Worm (Caenorhabditis elegans) whole organism, mixed stage, embryonic: ENCODE data around the gene taap-1.
A peak's percentile ranks its signal among the peaks of the same experiment; 100 is the strongest.

Experiments
- M03D4.4 ChIP-seq: sonication (generic microtip); optimal IDR thresholded peaks from 2 replicates; lab custom pipeline; 2017; ENCODE audit warnings: mild to moderate bottlenecking, missing genetic modification characterization, missing compliant biosample characterization
- blmp-1 ChIP-seq: fragments of 150-350 bp; optimal IDR thresholded peaks from 2 replicates; lab custom pipeline; 2014; ENCODE audit warnings: missing biosample characterization, missing genetic modification characterization
- ceh-39 ChIP-seq: fragments of 150-350 bp; optimal IDR thresholded peaks from 2 replicates; lab custom pipeline; 2014; ENCODE audit warnings: missing biosample characterization, missing genetic modification characterization
- ceh-43 ChIP-seq: fragments of 200-800 bp; sonication (Bioruptor generic); optimal IDR thresholded peaks from 2 replicates; lab custom pipeline; 2018; ENCODE audit warnings: mild to moderate bottlenecking, missing genetic modification characterization, moderate library complexity, missing compliant biosample characterization
- ceh-83 ChIP-seq: fragments of 200-800 bp; sonication (Bioruptor generic); optimal IDR thresholded peaks from 2 replicates; lab custom pipeline; 2018; ENCODE audit warnings: mild to moderate bottlenecking, missing genetic modification characterization, missing compliant biosample characterization
- ces-1 ChIP-seq: fragments of 150-350 bp; optimal IDR thresholded peaks from 2 replicates; lab custom pipeline; 2014; ENCODE audit warnings: missing biosample characterization, missing genetic modification reagents, missing genetic modification characterization
- cnd-1 ChIP-seq: fragments of 200-800 bp; sonication (Bioruptor generic); optimal IDR thresholded peaks from 2 replicates; lab custom pipeline; 2018; ENCODE audit warnings: mild to moderate bottlenecking, missing genetic modification characterization, missing compliant biosample characterization
- drap-1 ChIP-seq: fragments of 200-800 bp; sonication (Bioruptor generic); optimal IDR thresholded peaks from 3 replicates; lab custom pipeline; 2018; ENCODE audit warnings: mild to moderate bottlenecking, missing genetic modification characterization, missing compliant biosample characterization
- elt-1 ChIP-seq: sonication (generic microtip); optimal IDR thresholded peaks from 2 replicates; lab custom pipeline; 2017; ENCODE audit warnings: missing genetic modification characterization, mild to moderate bottlenecking, missing compliant biosample characterization, antibody characterized with exemption, moderate library complexity, borderline replicate concordance; ENCODE audit not compliant: insufficient read depth
- elt-3 ChIP-seq: fragments of 150-350 bp; optimal IDR thresholded peaks from 2 replicates; lab custom pipeline; 2014; ENCODE audit warnings: missing biosample characterization, missing genetic modification characterization
- flh-1 ChIP-seq: fragments of 200-800 bp; sonication (Bioruptor generic); optimal IDR thresholded peaks from 2 replicates; lab custom pipeline; 2018; ENCODE audit warnings: mild to moderate bottlenecking, missing genetic modification characterization, moderate library complexity, missing compliant biosample characterization
- ham-2 ChIP-seq: fragments of 200-800 bp; sonication (Bioruptor generic); optimal IDR thresholded peaks from 2 replicates; lab custom pipeline; 2018; ENCODE audit warnings: mild to moderate bottlenecking, missing genetic modification characterization, missing compliant biosample characterization
- hlh-1 ChIP-seq: fragments of 150-350 bp; optimal IDR thresholded peaks from 2 replicates; lab custom pipeline; 2014; ENCODE audit warnings: missing biosample characterization, missing genetic modification reagents, missing genetic modification characterization
- lin-32 ChIP-seq: fragments of 200-800 bp; sonication (Bioruptor generic); optimal IDR thresholded peaks from 2 replicates; lab custom pipeline; 2018; ENCODE audit warnings: mild to moderate bottlenecking, missing genetic modification characterization, missing compliant biosample characterization
- lsy-2 ChIP-seq: fragments of 150-350 bp; optimal IDR thresholded peaks from 2 replicates; lab custom pipeline; 2014; ENCODE audit warnings: missing biosample characterization, missing genetic modification characterization
- mab-5 ChIP-seq: fragments of 150-350 bp; optimal IDR thresholded peaks from 2 replicates; lab custom pipeline; 2014; ENCODE audit warnings: missing biosample characterization, missing genetic modification characterization
- mep-1 ChIP-seq: fragments of 150-350 bp; optimal IDR thresholded peaks from 2 replicates; lab custom pipeline; 2017; ENCODE audit warnings: missing biosample characterization, missing genetic modification reagents, missing genetic modification characterization, inconsistent platforms
- mls-2 ChIP-seq: sonication (generic microtip); optimal IDR thresholded peaks from 2 replicates; lab custom pipeline; 2016; ENCODE audit warnings: mild to moderate bottlenecking, missing genetic modification characterization, moderate library complexity, missing compliant biosample characterization
- nhr-12 ChIP-seq: fragments of 150-350 bp; optimal IDR thresholded peaks from 2 replicates; lab custom pipeline; 2014; ENCODE audit warnings: missing biosample characterization, missing genetic modification characterization
- nhr-237 ChIP-seq: fragments of 150-350 bp; optimal IDR thresholded peaks from 2 replicates; lab custom pipeline; 2014; ENCODE audit warnings: missing biosample characterization, missing genetic modification characterization
- nhr-28 ChIP-seq: fragments of 150-350 bp; optimal IDR thresholded peaks from 2 replicates; lab custom pipeline; 2014; ENCODE audit warnings: missing biosample characterization, missing genetic modification characterization
- nhr-76 ChIP-seq: sonication (generic microtip); optimal IDR thresholded peaks from 2 replicates; lab custom pipeline; 2017; ENCODE audit warnings: missing biosample characterization, missing genetic modification characterization
- sem-2 ChIP-seq: fragments of 200-800 bp; sonication (Bioruptor generic); optimal IDR thresholded peaks from 2 replicates; lab custom pipeline; 2018; ENCODE audit warnings: mild to moderate bottlenecking, missing genetic modification characterization, missing compliant biosample characterization
- snpc-4 ChIP-seq: fragments of 150-350 bp; optimal IDR thresholded peaks from 2 replicates; lab custom pipeline; 2014; ENCODE audit warnings: missing biosample characterization, missing genetic modification characterization
- sptf-1 ChIP-seq: sonication (generic microtip); optimal IDR thresholded peaks from 2 replicates; lab custom pipeline; 2017; ENCODE audit warnings: mild to moderate bottlenecking, missing genetic modification characterization, moderate library complexity, missing compliant biosample characterization
- unc-120 ChIP-seq: sonication (generic microtip); optimal IDR thresholded peaks from 2 replicates; lab custom pipeline; 2017; ENCODE audit warnings: missing genetic modification characterization, missing compliant biosample characterization; ENCODE audit not compliant: poor library complexity, severe bottlenecking
- unc-39 ChIP-seq: fragments of 150-350 bp; optimal IDR thresholded peaks from 2 replicates; lab custom pipeline; 2014; ENCODE audit warnings: missing biosample characterization, missing genetic modification characterization
- unc-62 ChIP-seq: fragments of 150-350 bp; optimal IDR thresholded peaks from 2 replicates; lab custom pipeline; 2014; ENCODE audit warnings: missing biosample characterization, missing genetic modification reagents, missing genetic modification characterization
- ztf-11 ChIP-seq: fragments of 150-350 bp; optimal IDR thresholded peaks from 2 replicates; lab custom pipeline; 2014; ENCODE audit warnings: missing biosample characterization, missing genetic modification characterization

Gene taap-1

DNA sequence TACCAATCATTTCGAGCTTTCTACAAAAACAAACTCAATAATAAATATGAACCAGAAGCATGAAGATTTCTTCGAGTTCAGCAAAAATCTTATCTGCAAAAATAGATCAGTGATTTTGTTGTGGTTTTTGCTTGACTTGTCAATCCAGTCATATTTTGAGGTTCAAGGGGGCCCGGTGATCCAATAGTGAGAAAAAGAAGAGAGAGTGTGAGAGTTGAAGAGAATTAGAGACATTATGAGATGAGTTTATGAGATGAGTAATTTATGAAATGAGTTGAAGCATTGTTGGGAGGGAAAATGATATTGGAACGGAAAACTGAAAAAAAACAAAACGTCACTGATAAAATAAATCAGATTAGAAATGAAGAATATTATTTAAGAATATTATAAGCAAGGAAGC, 25.3 kb upstream of the taap-1 start, which contains the start of gene T13H5.1:
TSS of gene T13H5.1 (minus strand) at position 101 of the 400 bp plus-strand sequence.
- TF ChIP-seq sem-2 (GFP tag; lab: Kevin White, UChicago) (no peak), mab-5 (tag; lab: Kevin White, UChicago) (no peak), ztf-11 (tag; lab: Kevin White, UChicago) (no peak)

DNA sequence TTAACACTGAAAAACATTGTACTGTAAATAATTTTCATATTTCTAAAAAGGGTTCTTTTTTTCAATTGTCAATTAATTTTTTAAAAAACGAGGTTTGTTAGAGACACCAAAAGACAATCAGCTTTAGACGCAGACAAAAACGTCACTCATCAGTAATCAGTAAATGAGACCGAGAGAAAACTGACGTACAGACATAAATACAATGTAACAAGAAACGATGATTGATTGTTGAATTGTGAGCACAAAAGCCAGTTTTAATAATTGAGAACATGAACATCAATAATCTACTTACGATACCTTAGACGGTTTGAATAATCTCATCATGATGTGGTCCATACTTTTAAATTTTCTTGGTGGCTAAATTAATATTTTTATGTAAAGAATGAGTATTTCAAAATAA, 23.1 kb upstream of the taap-1 start:
- TF ChIP-seq mep-1 (tag; lab: Kevin White, UChicago) (no peak), snpc-4 (no peak), lsy-2 (tag; lab: Kevin White, UChicago) (no peak), elt-3 (tag; lab: Kevin White, UChicago) (no peak), ceh-43 (no peak), sptf-1 (tag; lab: Kevin White, UChicago) (no peak), unc-62 (GFP tag; lab: Kevin White, UChicago) (no peak), nhr-237 (no peak), ceh-39 (no peak), mab-5 (tag; lab: Kevin White, UChicago) (no peak), blmp-1 (no peak), sem-2 (GFP tag; lab: Kevin White, UChicago) (no peak), hlh-1 (tag; lab: Kevin White, UChicago) (no peak)

DNA sequence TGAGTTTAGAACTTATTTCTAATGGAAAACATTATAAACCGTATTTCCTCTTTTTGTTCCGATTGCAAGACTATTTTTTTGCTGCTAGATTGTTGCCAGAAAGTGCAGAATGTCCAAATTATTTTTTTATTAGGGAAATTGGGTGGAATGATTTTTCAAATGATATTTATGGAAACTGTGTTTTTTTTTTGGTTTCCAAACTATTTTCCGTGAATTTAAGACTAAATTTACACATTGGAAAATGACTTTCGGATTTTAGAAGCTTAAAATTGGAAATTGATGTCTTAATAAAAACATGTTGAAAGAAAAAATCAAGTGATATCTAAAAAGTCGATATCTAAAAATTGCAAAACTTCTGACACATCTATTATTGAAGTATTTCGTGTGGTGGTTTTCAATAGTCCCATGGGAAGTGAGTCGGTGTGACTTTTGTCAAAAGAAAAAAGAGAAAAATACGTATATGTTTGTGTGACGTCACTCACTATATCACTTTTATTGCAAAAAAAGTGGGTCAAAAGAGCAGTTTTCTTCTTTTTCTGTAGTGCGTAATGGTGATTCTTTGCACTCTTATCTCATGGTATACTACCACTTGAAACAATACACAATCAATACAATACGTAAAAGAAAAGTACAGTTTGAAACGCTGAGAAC, 20.5 kb upstream of the taap-1 start:
- TF ChIP-seq ceh-39 (no peak), ceh-83 (GFP tag; lab: Kevin White, UChicago) (no peak), mep-1 (tag; lab: Kevin White, UChicago) (no peak), ces-1 (no peak), mls-2 (no peak), drap-1 (no peak), nhr-76 (tag; lab: Kevin White, UChicago) (no peak), ham-2 (GFP tag; lab: Kevin White, UChicago) (no peak), sem-2 (GFP tag; lab: Kevin White, UChicago) (no peak), sptf-1 (tag; lab: Kevin White, UChicago) (no peak), ztf-11 (tag; lab: Kevin White, UChicago) (no peak), snpc-4 (no peak), elt-1 (tag; lab: Kevin White, UChicago) (no peak)
- TF ChIP-seq, all 35 proteins: peak for 0

DNA sequence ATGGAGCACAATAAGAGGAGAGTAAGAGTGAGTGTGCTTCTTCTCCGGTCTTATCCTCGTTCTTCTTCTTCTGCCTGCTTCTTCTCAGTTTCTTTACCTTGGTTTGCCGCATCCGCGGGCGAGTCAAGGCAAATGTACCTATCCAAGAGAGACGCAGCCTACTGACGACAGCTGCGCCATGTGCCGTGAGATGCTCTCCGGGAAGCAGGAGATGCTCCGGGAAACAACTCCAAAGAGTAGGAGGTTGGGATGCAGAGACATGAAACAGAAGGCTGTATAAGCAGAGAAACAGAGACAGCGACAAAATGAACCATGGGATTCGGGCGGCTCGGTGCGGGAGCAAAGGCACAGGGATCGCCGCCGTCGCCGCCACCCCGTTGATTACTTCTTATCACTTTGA, 15.3 kb upstream of the taap-1 start:
- TF ChIP-seq M03D4.4 (tag; lab: Kevin White, UChicago): peak; percentile 25
- TF ChIP-seq nhr-12 (tag; lab: Kevin White, UChicago): no peak
- TF ChIP-seq nhr-28 (tag; lab: Kevin White, UChicago): no peak
- TF ChIP-seq sptf-1 (tag; lab: Kevin White, UChicago): no peak
- peak; percentile 95 for TF ChIP-seq unc-120 (tag; lab: Kevin White, UChicago)
- TF ChIP-seq ztf-11 (tag; lab: Kevin White, UChicago): no peak
- TF ChIP-seq cnd-1: no peak
- no peak for TF ChIP-seq lin-32 (GFP tag; lab: Kevin White, UChicago)
- TF ChIP-seq elt-1 (tag; lab: Kevin White, UChicago): no peak
- TF ChIP-seq hlh-1 (tag; lab: Kevin White, UChicago): peak; percentile 100
- no peak for TF ChIP-seq mls-2
- no peak for TF ChIP-seq elt-3 (tag; lab: Kevin White, UChicago)
- TF ChIP-seq nhr-76 (tag; lab: Kevin White, UChicago): no peak
- TF ChIP-seq unc-62 (GFP tag; lab: Kevin White, UChicago): peak; percentile 66
- no peak for TF ChIP-seq flh-1 (GFP tag; lab: Kevin White, UChicago)
- no peak for TF ChIP-seq nhr-237
- no peak for TF ChIP-seq ces-1
- TF ChIP-seq sem-2 (GFP tag; lab: Kevin White, UChicago): no peak
- TF ChIP-seq drap-1: no peak
- no peak for TF ChIP-seq ceh-83 (GFP tag; lab: Kevin White, UChicago)
- TF ChIP-seq unc-39 (tag; lab: Kevin White, UChicago): no peak

DNA sequence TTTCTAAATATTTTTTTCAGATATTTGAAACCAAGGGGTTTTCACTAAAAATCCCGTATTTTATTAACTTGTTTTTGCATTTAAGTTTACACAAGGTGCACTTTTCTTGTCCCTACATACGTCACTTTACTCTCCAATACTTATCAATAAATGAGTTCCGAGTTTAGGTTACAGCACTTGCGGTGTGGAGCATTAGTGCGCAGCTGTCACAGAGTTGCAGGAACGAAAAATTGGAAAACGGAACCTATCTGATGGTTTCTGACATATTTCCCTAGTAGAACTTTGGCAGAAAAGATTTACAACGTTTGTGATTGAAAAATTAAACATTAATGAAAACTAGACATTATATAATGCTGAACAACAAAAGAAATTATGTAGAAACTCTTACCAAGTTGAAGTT, 14.5 kb upstream of the taap-1 start:
- TF ChIP-seq hlh-1 (tag; lab: Kevin White, UChicago): peak; percentile 96
- no peak for TF ChIP-seq unc-62 (GFP tag; lab: Kevin White, UChicago)
